Worm (Caenorhabditis elegans) whole organism, young adult: ENCODE data around the gene F52H3.6.

Source experiments
- efl-1 ChIP-seq: fragments of 150-350 bp; optimal IDR thresholded peaks from 2 replicates; lab custom pipeline; 2014; ENCODE audit warnings: missing biosample characterization, missing genetic modification reagents, missing genetic modification characterization
- madf-3 ChIP-seq: fragments of 200-800 bp; sonication (Bioruptor generic); IDR thresholded peaks from 2 replicates; pipeline ENCODE4 v1.3.6; 2022; ENCODE audit warnings: missing genetic modification reagents, missing genetic modification characterization, missing compliant biosample characterization
- madf-6 ChIP-seq: fragments of 200-800 bp; sonication (Bioruptor generic); IDR thresholded peaks from 2 replicates; pipeline ENCODE4 v1.3.6; 2022; ENCODE audit warnings: missing genetic modification reagents, missing genetic modification characterization, missing compliant biosample characterization
- nfya-1 ChIP-seq: sonication (generic microtip); optimal IDR thresholded peaks from 2 replicates; lab custom pipeline; 2017; ENCODE audit warnings: antibody characterized with exemption, missing compliant biosample characterization, missing genetic modification characterization, borderline replicate concordance; ENCODE audit not compliant: insufficient read depth
- nhr-80 ChIP-seq: sonication (generic microtip); optimal IDR thresholded peaks from 2 replicates; lab custom pipeline; 2016; ENCODE audit warnings: missing genetic modification characterization, missing compliant biosample characterization
- tbp1 ChIP-seq: fragments of 200-800 bp; sonication (Bioruptor generic); optimal IDR thresholded peaks from 2 replicates; lab custom pipeline; 2018; ENCODE audit warnings: mild to moderate bottlenecking, missing genetic modification characterization, missing compliant biosample characterization

F52H3.6 gene

DNA sequence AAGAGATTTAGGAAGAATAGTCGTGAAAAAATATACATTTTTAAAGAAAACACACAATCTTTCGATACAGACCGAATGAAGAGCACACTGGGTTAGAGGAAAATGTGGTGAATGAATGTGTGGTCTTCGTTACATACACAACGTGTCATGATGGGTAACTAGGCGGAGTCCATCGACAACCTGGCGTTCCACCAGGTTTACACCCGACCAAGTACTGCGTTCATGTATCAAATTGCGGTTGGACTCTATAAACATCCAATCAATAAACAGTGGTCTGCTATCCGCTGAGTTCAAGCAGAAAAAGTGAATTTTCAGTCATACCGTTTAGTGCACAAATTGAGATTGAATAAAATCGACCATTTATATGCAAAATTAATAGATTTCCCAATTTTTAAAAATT is 46.5 kb downstream of the F52H3.6 start, which contains the start of gene sdz-38:
TSS of gene sdz-38 (minus strand) at position 101 of the 400 bp plus-strand sequence.
- TF ChIP-seq tbp1 (GFP tag; lab: Kevin White, UChicago), result no peak
- TF ChIP-seq madf-3 (GFP tag; lab: Robert Waterston, UW), result 0 out of 2 replicates have a peak, but pooled peaks have one; percentile 10

DNA sequence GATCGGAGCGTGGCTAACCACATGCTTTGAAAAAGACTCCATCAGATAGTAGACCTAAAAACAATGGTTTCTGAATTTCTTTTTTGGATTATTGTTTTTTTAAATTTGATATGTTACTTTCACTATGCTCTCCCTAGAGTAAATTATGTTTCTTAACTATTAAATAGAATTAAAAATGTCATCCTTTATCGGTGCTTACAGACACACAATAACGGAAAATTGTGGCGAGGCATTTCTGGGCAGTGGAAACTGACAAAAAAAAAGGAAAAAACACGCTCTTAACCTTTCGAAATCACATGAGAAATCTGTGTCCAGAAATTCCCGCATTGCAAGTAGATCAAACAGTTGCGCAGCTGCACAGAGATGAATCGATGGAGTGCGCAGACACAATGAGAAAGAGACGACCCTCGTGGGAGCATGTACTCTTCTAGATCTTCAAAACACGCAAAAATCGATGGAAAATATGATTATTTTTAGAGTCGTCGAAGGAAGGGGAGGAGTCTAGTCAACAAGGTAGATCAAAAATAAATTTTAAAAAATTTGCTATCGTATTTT is 48.1 kb downstream of the F52H3.6 start, which contains the start of gene ZK892.6:
TSS of gene ZK892.6 (minus strand) at position 51 of the 555 bp plus-strand sequence.
- TF ChIP-seq nhr-80 (tag; lab: Kevin White, UChicago) (no peak), nfya-1 (tag; lab: Kevin White, UChicago) (no peak), madf-6 (GFP tag; lab: Robert Waterston, UW) (peak; percentile 70), efl-1 (peak; percentile 80)
- TF ChIP-seq, all 124 proteins: peak for 2
